Fruit fly (Drosophila melanogaster) whole organism, embryonic: ENCODE results near the gene CG3119.

Experiments used
- Ada2b ChIP-seq: fragments of 200-800 bp; sonication (Bioruptor generic); IDR thresholded peaks from 2 replicates; pipeline ENCODE4 v1.3.6; 2022; ENCODE audit warnings: missing biosample characterization, missing genetic modification characterization
- CG10147 ChIP-seq: fragments of 200-800 bp; sonication (Bioruptor generic); optimal IDR thresholded peaks from 2 replicates; lab custom pipeline; 2019; ENCODE audit warnings: missing biosample characterization, mild to moderate bottlenecking, missing genetic modification characterization, moderate library complexity
- CG10565 ChIP-seq: fragments of 200-800 bp; sonication (Bioruptor generic); optimal IDR thresholded peaks from 3 replicates; lab custom pipeline; 2016; ENCODE audit warnings: missing biosample characterization, mild to moderate bottlenecking, missing genetic modification characterization
- CG11093 ChIP-seq: fragments of 200-800 bp; sonication (Bioruptor generic); IDR thresholded peaks from 3 replicates; pipeline ENCODE4 v1.3.6; 2022; ENCODE audit warnings: missing biosample characterization, missing genetic modification characterization
- CG11695 ChIP-seq: fragments of 200-800 bp; sonication (Bioruptor generic); IDR thresholded peaks from 3 replicates; pipeline ENCODE4 v1.3.6; 2022; ENCODE audit warnings: missing biosample characterization, missing genetic modification characterization
- CG12744 ChIP-seq: fragments of 200-800 bp; sonication (Bioruptor generic); optimal IDR thresholded peaks from 2 replicates; lab custom pipeline; 2016; ENCODE audit warnings: missing biosample characterization, missing genetic modification characterization
- CG13624 ChIP-seq: fragments of 200-800 bp; sonication (Bioruptor generic); optimal IDR thresholded peaks from 2 replicates; lab custom pipeline; 2016; ENCODE audit warnings: missing biosample characterization, missing genetic modification characterization
- CG14667 ChIP-seq: fragments of 200-800 bp; sonication (Bioruptor generic); IDR thresholded peaks from 2 replicates; pipeline ENCODE4 v1.3.6; 2022; ENCODE audit warnings: missing biosample characterization, missing genetic modification characterization
- CG1832 ChIP-seq: fragments of 200-800 bp; sonication (Bioruptor generic); optimal IDR thresholded peaks from 2 replicates; lab custom pipeline; 2017; ENCODE audit warnings: missing biosample characterization, mild to moderate bottlenecking, missing genetic modification characterization, inconsistent platforms
- CG2129 ChIP-seq: fragments of 200-800 bp; sonication (Bioruptor generic); IDR thresholded peaks from 2 replicates; pipeline ENCODE4 v1.3.6; 2022; ENCODE audit warnings: missing biosample characterization, missing genetic modification characterization; ENCODE audit not compliant: partially characterized antibody
- CG2199 ChIP-seq: fragments of 200-800 bp; sonication (Bioruptor generic); IDR thresholded peaks from 3 replicates; pipeline ENCODE4 v1.3.6; 2022; ENCODE audit warnings: missing biosample characterization, missing genetic modification characterization
- CG34422 ChIP-seq: fragments of 200-800 bp; sonication (Bioruptor generic); IDR thresholded peaks from 3 replicates; pipeline ENCODE4 v1.3.6; 2022; ENCODE audit warnings: missing biosample characterization, missing genetic modification characterization
- CG4707 ChIP-seq: fragments of 200-800 bp; sonication (Bioruptor generic); optimal IDR thresholded peaks from 2 replicates; lab custom pipeline; 2018; ENCODE audit warnings: missing biosample characterization, mild to moderate bottlenecking, missing genetic modification characterization, moderate library complexity
- CG6791 ChIP-seq: fragments of 200-800 bp; sonication (Bioruptor generic); IDR thresholded peaks from 3 replicates; pipeline ENCODE4 v1.3.6; 2022; ENCODE audit warnings: missing biosample characterization, missing genetic modification characterization; ENCODE audit not compliant: partially characterized antibody
- CG6813 ChIP-seq: fragments of 200-800 bp; sonication (Bioruptor generic); optimal IDR thresholded peaks from 2 replicates; lab custom pipeline; 2017; ENCODE audit warnings: missing biosample characterization, missing genetic modification characterization, mild to moderate bottlenecking, moderate library complexity, missing genetic modification reagents
- CG7556 ChIP-seq: fragments of 200-800 bp; sonication (Bioruptor generic); optimal IDR thresholded peaks from 2 replicates; lab custom pipeline; 2017; ENCODE audit warnings: missing biosample characterization, mild to moderate bottlenecking, missing genetic modification characterization
- CG7987 ChIP-seq: fragments of 200-800 bp; sonication (Bioruptor generic); optimal IDR thresholded peaks from 2 replicates; lab custom pipeline; 2018; ENCODE audit warnings: missing biosample characterization, mild to moderate bottlenecking, missing genetic modification characterization, moderate library complexity
- CkIIα-i1 ChIP-seq: fragments of 200-800 bp; sonication (Bioruptor generic); IDR thresholded peaks from 2 replicates; pipeline ENCODE4 v1.3.6; 2022; ENCODE audit warnings: missing biosample characterization, missing genetic modification characterization
- E2f2 ChIP-seq: fragments of 200-800 bp; sonication (Bioruptor generic); IDR thresholded peaks from 2 replicates; pipeline ENCODE4 v1.3.6; 2022; ENCODE audit warnings: missing biosample characterization, missing genetic modification characterization
- NFAT ChIP-seq: fragments of 200-800 bp; sonication (Bioruptor generic); IDR thresholded peaks from 2 replicates; pipeline ENCODE4 v1.3.6; 2022; ENCODE audit warnings: missing biosample characterization, missing genetic modification characterization
- Rfx ChIP-seq: fragments of 200-800 bp; sonication (Bioruptor generic); IDR thresholded peaks from 2 replicates; pipeline ENCODE4 v1.3.6; 2022; ENCODE audit warnings: missing biosample characterization, missing genetic modification characterization
- Scr ChIP-seq: fragments of 200-800 bp; sonication (Bioruptor generic); IDR thresholded peaks from 2 replicates; pipeline ENCODE4 v1.3.6; 2022; ENCODE audit warnings: missing biosample characterization, missing genetic modification characterization; ENCODE audit not compliant: partially characterized antibody
- bcd ChIP-seq: fragments of 200-800 bp; sonication (Bioruptor generic); optimal IDR thresholded peaks from 2 replicates; lab custom pipeline; 2017; ENCODE audit warnings: missing biosample characterization, mild to moderate bottlenecking, missing genetic modification characterization
- caup ChIP-seq: fragments of 200-800 bp; sonication (Bioruptor generic); optimal IDR thresholded peaks from 3 replicates; lab custom pipeline; 2017; ENCODE audit warnings: missing biosample characterization, mild to moderate bottlenecking, missing genetic modification characterization, moderate library complexity; ENCODE audit not compliant: severe bottlenecking
- chif ChIP-seq, 2 experiments: fragments of 200-800 bp; sonication (Bioruptor generic); optimal IDR thresholded peaks; 3 replicates each; lab custom pipeline; 2016; ENCODE audit warnings: missing biosample characterization in 2 of 2, missing genetic modification characterization in 2 of 2
- corto ChIP-seq: fragments of 200-800 bp; sonication (Bioruptor generic); optimal IDR thresholded peaks from 2 replicates; lab custom pipeline; 2016; ENCODE audit warnings: missing biosample characterization, mild to moderate bottlenecking, missing genetic modification characterization, moderate library complexity
- croc ChIP-seq: fragments of 200-800 bp; sonication (Bioruptor generic); conservative IDR thresholded peaks from 3 replicates; pipeline ENCODE4 v1.3.6; 2022; ENCODE audit warnings: missing biosample characterization, missing genetic modification characterization
- dan ChIP-seq: fragments of 200-800 bp; sonication (Bioruptor generic); IDR thresholded peaks from 2 replicates; pipeline ENCODE4 v1.3.6; 2022; ENCODE audit warnings: missing biosample characterization, missing genetic modification characterization
- danr ChIP-seq: fragments of 200-800 bp; sonication (Bioruptor generic); IDR thresholded peaks from 2 replicates; pipeline ENCODE4 v1.3.6; 2022; ENCODE audit warnings: missing biosample characterization, missing genetic modification characterization
- disco-r ChIP-seq: fragments of 200-800 bp; sonication (Bioruptor generic); optimal IDR thresholded peaks from 2 replicates; lab custom pipeline; 2016; ENCODE audit warnings: missing biosample characterization, missing genetic modification characterization
- dm ChIP-seq: fragments of 200-800 bp; sonication (Bioruptor generic); optimal IDR thresholded peaks from 3 replicates; lab custom pipeline; 2016; ENCODE audit warnings: missing biosample characterization, missing genetic modification characterization
- dmrt11E ChIP-seq: fragments of 200-800 bp; sonication (Bioruptor generic); optimal IDR thresholded peaks from 3 replicates; lab custom pipeline; 2018; ENCODE audit warnings: missing biosample characterization, mild to moderate bottlenecking, missing genetic modification characterization, moderate library complexity
- dysf ChIP-seq: fragments of 200-800 bp; sonication (Bioruptor generic); IDR thresholded peaks from 3 replicates; pipeline ENCODE4 v1.3.6; 2022; ENCODE audit warnings: missing biosample characterization, missing genetic modification characterization
- fru ChIP-seq: fragments of >200 bp; optimal IDR thresholded peaks from 2 replicates; lab custom pipeline; 2017
- gce ChIP-seq: fragments of 200-800 bp; sonication (Bioruptor generic); IDR thresholded peaks from 3 replicates; pipeline ENCODE4 v1.3.6; 2022; ENCODE audit warnings: missing biosample characterization, missing genetic modification characterization
- gcm2 ChIP-seq: fragments of 200-800 bp; sonication (Bioruptor generic); optimal IDR thresholded peaks from 2 replicates; lab custom pipeline; 2016; ENCODE audit warnings: missing biosample characterization, missing genetic modification characterization
- gsb-n ChIP-seq: fragments of 200-800 bp; sonication (Bioruptor generic); optimal IDR thresholded peaks from 3 replicates; lab custom pipeline; 2018; ENCODE audit warnings: missing biosample characterization, mild to moderate bottlenecking, missing genetic modification characterization
- hb ChIP-seq: fragments of 200-800 bp; sonication (Bioruptor generic); IDR thresholded peaks from 3 replicates; pipeline ENCODE4 v1.3.6; 2022; ENCODE audit warnings: missing biosample characterization, missing genetic modification characterization; ENCODE audit not compliant: partially characterized antibody
- inv ChIP-seq: fragments of 200-800 bp; sonication (Bioruptor generic); IDR thresholded peaks from 2 replicates; pipeline ENCODE4 v1.3.6; 2022; ENCODE audit warnings: missing biosample characterization, missing genetic modification characterization; ENCODE audit not compliant: partially characterized antibody
- lov ChIP-seq, 2 experiments: fragments of 200-800 bp in 1 of 2; fragments of >200 bp in 1 of 2; sonication (Bioruptor generic) in 1 of 2; IDR thresholded peaks in 1 of 2; optimal IDR thresholded peaks in 1 of 2; 2 replicates in 1 of 2; 3 replicates in 1 of 2; pipeline versions ENCODE4 v1.3.6 to Lab custom; 2017 to 2022; ENCODE audit warnings: missing biosample characterization in 1 of 2, missing genetic modification characterization in 1 of 2
- nerfin-2 ChIP-seq: fragments of 200-800 bp; sonication (Bioruptor generic); IDR thresholded peaks from 2 replicates; pipeline ENCODE4 v1.3.6; 2022; ENCODE audit warnings: missing biosample characterization, missing genetic modification characterization; ENCODE audit not compliant: partially characterized antibody
- ranshi ChIP-seq: fragments of 200-800 bp; sonication (Bioruptor generic); IDR thresholded peaks from 2 replicates; pipeline ENCODE4 v1.3.6; 2022; ENCODE audit warnings: missing biosample characterization, missing genetic modification characterization
- seq ChIP-seq: fragments of 200-800 bp; sonication (Bioruptor generic); IDR thresholded peaks from 2 replicates; pipeline ENCODE4 v1.3.6; 2022; ENCODE audit warnings: missing biosample characterization, missing genetic modification characterization
- slp2 ChIP-seq: fragments of 200-800 bp; sonication (Bioruptor generic); optimal IDR thresholded peaks from 2 replicates; lab custom pipeline; 2016; ENCODE audit warnings: missing biosample characterization, missing genetic modification characterization
- so ChIP-seq: fragments of 200-800 bp; sonication (Bioruptor generic); IDR thresholded peaks from 3 replicates; pipeline ENCODE4 v1.3.6; 2022; ENCODE audit warnings: missing biosample characterization, missing genetic modification characterization
- sob ChIP-seq: fragments of 200-800 bp; sonication (Bioruptor generic); IDR thresholded peaks from 2 replicates; pipeline ENCODE4 v1.3.6; 2022; ENCODE audit warnings: missing biosample characterization, missing genetic modification characterization
- ssp ChIP-seq: fragments of 200-800 bp; sonication (Bioruptor generic); IDR thresholded peaks from 2 replicates; pipeline ENCODE4 v1.3.6; 2022; ENCODE audit warnings: missing biosample characterization, missing genetic modification characterization
- vnd ChIP-seq: fragments of 200-800 bp; sonication (Bioruptor generic); IDR thresholded peaks from 3 replicates; pipeline ENCODE4 v1.3.6; 2022; ENCODE audit warnings: missing biosample characterization, missing genetic modification characterization; ENCODE audit not compliant: partially characterized antibody
- wor ChIP-seq: fragments of 200-800 bp; sonication (Bioruptor generic); IDR thresholded peaks from 2 replicates; pipeline ENCODE4 v1.3.6; 2022; ENCODE audit warnings: missing biosample characterization, missing genetic modification characterization

Gene CG3119

dm6 chr2L:2857862-2858734, 20.5 kb upstream of the CG3119 start (continued):
- TF ChIP-seq dan (GFP tag; lab: Robert Waterston, UW): no peak
- peak; percentile 48; the same call in 1 of the 3 replicates for TF ChIP-seq so (GFP tag; lab: Robert Waterston, UW)
- TF ChIP-seq CG6791 (GFP tag; lab: Robert Waterston, UW): no peak
- TF ChIP-seq CG6813 (GFP tag; lab: Kevin White, UChicago): no peak
- no peak for TF ChIP-seq dm (GFP tag; lab: Kevin White, UChicago)
- no peak for TF ChIP-seq seq
- no peak for TF ChIP-seq CG11093 (GFP tag; lab: Robert Waterston, UW)
- TF ChIP-seq corto (GFP tag; lab: Kevin White, UChicago): no peak
- TF ChIP-seq CG2129: no peak
- TF ChIP-seq bcd: no peak
- TF ChIP-seq gcm2: peak; percentile 2
- no peak for TF ChIP-seq sob (GFP tag; lab: Robert Waterston, UW)
- TF ChIP-seq caup (GFP tag; lab: Kevin White, UChicago): no peak
- no peak for TF ChIP-seq CG13624
- no peak for TF ChIP-seq inv (GFP tag; lab: Robert Waterston, UW)
- TF ChIP-seq CG1832 (GFP tag; lab: Kevin White, UChicago): no peak
- TF ChIP-seq fru (lab: Kevin White, UChicago): no peak
- TF ChIP-seq CG14667 (GFP tag; lab: Robert Waterston, UW): no peak
- TF ChIP-seq gsb-n (tag; lab: Kevin White, UChicago): peak; percentile 75
- TF ChIP-seq NFAT (GFP tag; lab: Robert Waterston, UW): no peak
- TF ChIP-seq CG34422 (GFP tag; lab: Robert Waterston, UW): no peak
- TF ChIP-seq croc (GFP tag; lab: Robert Waterston, UW): no peak
- no peak for TF ChIP-seq ssp (GFP tag; lab: Robert Waterston, UW)
- 0 out of 3 replicates have a peak, but pooled peaks have one; percentile 40 for TF ChIP-seq dysf
- TF ChIP-seq nerfin-2 (GFP tag; lab: Robert Waterston, UW): no peak
- TF ChIP-seq wor (GFP tag; lab: Robert Waterston, UW): no peak
- TF ChIP-seq chif (GFP tag; optimal IDR thresholded peaks at IDR 0.05; lab: Kevin White, UChicago): no peak
- TF ChIP-seq CG2199: 0 out of 3 replicates have a peak, but pooled peaks have one; percentile 20
- no peak for TF ChIP-seq ranshi (GFP tag; lab: Robert Waterston, UW)
- TF ChIP-seq dmrt11E (tag; lab: Kevin White, UChicago): no peak
- TF ChIP-seq gce (GFP tag; lab: Robert Waterston, UW): no peak
- TF ChIP-seq CG12744 (GFP tag; lab: Kevin White, UChicago): no peak
- peak; percentile 48; the same call in 2 of the 3 replicates for TF ChIP-seq CG11695 (GFP tag; lab: Robert Waterston, UW)
- TF ChIP-seq CG10565 (GFP tag; lab: Kevin White, UChicago): no peak
- no peak for TF ChIP-seq CG10147
- no peak for TF ChIP-seq hb
- TF ChIP-seq Ada2b: no peak
- TF ChIP-seq lov (optimal IDR thresholded peaks at IDR 0.05; lab: Kevin White, UChicago): no peak
- no peak for TF ChIP-seq lov (GFP tag; IDR thresholded peaks at IDR 0.05; lab: Robert Waterston, UW)
- no peak for TF ChIP-seq Scr (GFP tag; lab: Robert Waterston, UW)
- TF ChIP-seq CG7556: peak; percentile 14
- TF ChIP-seq Rfx (GFP tag; lab: Robert Waterston, UW): 0 out of 2 replicates have a peak, but pooled peaks have one; percentile 31
- TF ChIP-seq CG7987 (GFP tag; lab: Kevin White, UChicago): peak; percentile 44
- TF ChIP-seq CkIIα-i1 (GFP tag; lab: Robert Waterston, UW): no peak
- no peak for TF ChIP-seq E2f2 (GFP tag; lab: Robert Waterston, UW)
- no peak for TF ChIP-seq CG4707 (GFP tag; lab: Kevin White, UChicago)
- TF ChIP-seq disco-r (GFP tag; lab: Kevin White, UChicago): no peak
- no peak for TF ChIP-seq danr (GFP tag; lab: Robert Waterston, UW)
- no peak for TF ChIP-seq slp2 (GFP tag; lab: Kevin White, UChicago)
- TF ChIP-seq vnd (GFP tag; lab: Robert Waterston, UW): no peak
